Worm (Caenorhabditis elegans): ENCODE results near the gene H34I24.1.

DNA sequence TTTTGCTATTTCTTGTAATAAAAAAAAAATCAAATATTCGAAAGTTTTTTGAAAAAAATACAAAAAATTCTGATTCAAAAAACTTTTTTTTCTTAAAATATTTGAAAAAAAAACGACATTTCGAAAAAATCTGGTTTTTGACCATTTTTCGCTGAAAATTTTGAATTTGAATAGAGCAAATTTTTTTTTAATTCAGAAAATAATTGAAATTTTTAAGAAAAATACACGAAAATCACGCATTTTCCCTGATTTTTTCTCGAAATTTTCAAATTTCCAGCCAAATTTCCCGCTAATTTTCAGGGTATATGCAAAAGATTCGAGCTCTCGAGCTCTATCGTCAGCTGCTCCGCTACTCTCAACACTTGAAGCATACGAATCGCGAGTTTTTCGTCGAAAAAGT is 20.1 kb upstream of the H34I24.1 start, which contains the start of gene Y71H2AM.1:
- TF ChIP-seq nhr-28 (tag; optimal IDR thresholded peaks at IDR 0.05) (no peak), R02D3.7 (tag; optimal IDR thresholded peaks at IDR 0.05) (no peak)
